Fruit fly (Drosophila melanogaster): ENCODE measurements around the gene CG15375.

DNA sequence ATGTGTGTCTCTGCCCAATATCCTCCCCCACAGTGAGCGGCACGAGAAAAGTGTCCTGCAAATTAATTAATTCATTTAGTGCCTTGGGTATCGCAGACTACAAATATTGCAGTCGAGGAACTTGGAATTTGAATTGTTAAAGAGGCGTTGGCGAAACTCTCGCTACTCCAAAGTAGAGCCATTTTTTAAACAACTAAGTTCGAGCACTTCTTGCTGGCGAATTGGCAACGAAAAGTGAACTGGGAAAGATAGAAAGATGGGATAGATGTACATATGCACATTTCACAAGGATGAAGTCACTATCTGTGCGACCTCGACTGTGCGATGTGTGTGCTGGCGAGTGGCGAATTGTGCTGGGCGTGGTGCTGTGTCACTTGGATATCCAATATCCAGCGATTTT is 5.6 kb downstream of the CG15375 start:
- TF ChIP-seq fkh (GFP tag; optimal IDR thresholded peaks at IDR 0.05) (no peak), dsx (GFP tag; optimal IDR thresholded peaks at IDR 0.05; ENCODE audit: poor library complexity, severe bottlenecking) (peak; percentile 42), Hr39 (GFP tag; optimal IDR thresholded peaks at IDR 0.05) (peak; percentile 58), CG1621 (tag; optimal IDR thresholded peaks at IDR 0.05) (peak; percentile 72), Ets96B (tag; optimal IDR thresholded peaks at IDR 0.05) (peak; percentile 70), spab (GFP tag; optimal IDR thresholded peaks at IDR 0.05) (peak; percentile 72), Eip75B (GFP tag; optimal IDR thresholded peaks at IDR 0.05) (peak; percentile 63), CG6276 (GFP tag; optimal IDR thresholded peaks at IDR 0.05) (no peak), CG8632 (GFP tag; optimal IDR thresholded peaks at IDR 0.05) (peak; percentile 64)

Data from whole organism, prepupa.